Worm (Caenorhabditis elegans) whole organism, L4 larva: ENCODE measurements around the gene Y39B6A.7.

Experiments used
- nhr-11 ChIP-seq: fragments of 150-350 bp; optimal IDR thresholded peaks from 2 replicates; lab custom pipeline; 2014; ENCODE audit warnings: missing biosample characterization, missing genetic modification characterization
- pha-4 ChIP-seq, 2 experiments: fragments of 150-350 bp in 1 of 2; fragments of 200-800 bp in 1 of 2; sonication (Bioruptor generic) in 1 of 2; IDR thresholded peaks in 1 of 2; optimal IDR thresholded peaks in 1 of 2; 2 replicates each; pipeline versions ENCODE4 v1.3.6 to Lab custom; 2014 to 2022; ENCODE audit warnings: missing genetic modification characterization in 2 of 2, missing genetic modification reagents in 2 of 2, missing biosample characterization in 1 of 2, missing compliant biosample characterization in 1 of 2
- skn-1 ChIP-seq: fragments of 150-350 bp; optimal IDR thresholded peaks from 2 replicates; lab custom pipeline; 2014; ENCODE audit warnings: missing biosample characterization, missing genetic modification characterization
- snpc-1.2 ChIP-seq: fragments of 200-800 bp; sonication (Bioruptor generic); IDR thresholded peaks from 2 replicates; pipeline ENCODE4 v1.3.6; 2022; ENCODE audit warnings: missing genetic modification reagents, missing genetic modification characterization, missing compliant biosample characterization

DNA sequence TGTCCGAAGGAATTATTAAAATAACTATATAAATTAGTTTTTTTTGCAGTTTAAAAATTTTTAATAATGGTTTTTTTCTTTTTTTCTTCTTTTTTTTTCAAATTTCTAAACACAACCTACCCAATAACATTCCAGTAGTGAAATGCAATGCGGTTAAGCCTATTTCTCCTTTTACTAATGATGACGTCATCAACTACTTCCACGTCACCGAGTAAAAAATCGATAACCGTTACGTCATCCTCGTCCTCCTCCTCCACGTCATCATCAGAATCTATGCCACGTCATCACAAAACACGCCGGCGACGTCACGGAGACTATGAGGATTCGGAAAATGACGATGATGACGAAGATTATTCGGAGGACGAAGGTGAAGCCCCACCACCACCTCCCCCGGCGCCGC is 25.7 kb upstream of the Y39B6A.7 start, which contains the start of gene hot-2:
- TF ChIP-seq nhr-11 = no peak
- TF ChIP-seq snpc-1.2 = no peak
- no peak for TF ChIP-seq skn-1 (tag; lab: Kevin White, UChicago)
- no peak for TF ChIP-seq pha-4 (GFP tag; IDR thresholded peaks at IDR 0.05; lab: Robert Waterston, UW)
- TF ChIP-seq pha-4 (tag; optimal IDR thresholded peaks at IDR 0.05; lab: Kevin White, UChicago) = no peak
